Worm (Caenorhabditis elegans) whole organism, mixed stage, embryonic: Measurements from ENCODE around the gene F08G2.7.

Experiments used
- elt-3 ChIP-seq: fragments of 150-350 bp; optimal IDR thresholded peaks from 2 replicates; lab custom pipeline; 2014; ENCODE audit warnings: missing biosample characterization, missing genetic modification characterization
- lin-32 ChIP-seq: fragments of 200-800 bp; sonication (Bioruptor generic); optimal IDR thresholded peaks from 2 replicates; lab custom pipeline; 2018; ENCODE audit warnings: mild to moderate bottlenecking, missing genetic modification characterization, missing compliant biosample characterization
- mab-5 ChIP-seq: fragments of 150-350 bp; optimal IDR thresholded peaks from 2 replicates; lab custom pipeline; 2014; ENCODE audit warnings: missing biosample characterization, missing genetic modification characterization
- unc-39 ChIP-seq: fragments of 150-350 bp; optimal IDR thresholded peaks from 2 replicates; lab custom pipeline; 2014; ENCODE audit warnings: missing biosample characterization, missing genetic modification characterization

- TF ChIP-seq elt-3 (tag; lab: Kevin White, UChicago) (no peak), mab-5 (tag; lab: Kevin White, UChicago) (no peak), unc-39 (tag; lab: Kevin White, UChicago) (no peak), lin-32 (GFP tag; lab: Kevin White, UChicago) (no peak)
Observed at ce11 chrII:13841106-13841854, at the start of gene F08G2.7.
